Fruit fly (Drosophila melanogaster) S2 (cell line): ENCODE results near the gene phtm.

ENCODE experiments used
- CG8478 ChIP-seq: fragments of >200 bp; optimal IDR thresholded peaks from 2 replicates; lab custom pipeline; 2018
- CTCF ChIP-seq, 2 experiments: fragments of >200 bp; optimal IDR thresholded peaks; 2 replicates each; lab custom pipeline; 2018

phtm gene

dm6 chrX:18668293-18668692 lies 17.3 kb upstream of the phtm start:
- no peak for TF ChIP-seq CTCF (optimal IDR thresholded peaks at IDR 0.05; lab: Kevin White, UChicago)
- no peak for TF ChIP-seq CG8478 (lab: Kevin White, UChicago)

- no peak for TF ChIP-seq CTCF (optimal IDR thresholded peaks at IDR 0.05; lab: Kevin White, UChicago)
- TF ChIP-seq CG8478 (lab: Kevin White, UChicago) = no peak
Measured at dm6 chrX:18669811-18670477, 15.6 kb upstream of the phtm start.

- TF ChIP-seq CTCF (optimal IDR thresholded peaks at IDR 0.05; lab: Kevin White, UChicago) = no peak
- no peak for TF ChIP-seq CG8478 (lab: Kevin White, UChicago)
Measured at dm6 chrX:18671545-18672174, 13.9 kb upstream of the phtm start.

- no peak for TF ChIP-seq CTCF (optimal IDR thresholded peaks at IDR 0.05; lab: Kevin White, UChicago)
- no peak for TF ChIP-seq CG8478 (lab: Kevin White, UChicago)
Measured at dm6 chrX:18672900-18673529, 12.6 kb upstream of the phtm start.

dm6 chrX:18675272-18675671 lies 10.3 kb upstream of the phtm start:
- TF ChIP-seq CG8478 (lab: Kevin White, UChicago) (no peak), CTCF (optimal IDR thresholded peaks at IDR 0.05; lab: Kevin White, UChicago) (no peak)

dm6 chrX:18675702-18676101 lies 9.9 kb upstream of the phtm start:
- TF ChIP-seq CG8478 (lab: Kevin White, UChicago) (no peak), CTCF (optimal IDR thresholded peaks at IDR 0.05; lab: Kevin White, UChicago) (no peak)

- TF ChIP-seq CTCF (optimal IDR thresholded peaks at IDR 0.05; lab: Kevin White, UChicago) = no peak
- TF ChIP-seq CG8478 (lab: Kevin White, UChicago) = no peak
Measured at dm6 chrX:18676756-18677155, 8.8 kb upstream of the phtm start.

dm6 chrX:18678876-18679275 lies 6.7 kb upstream of the phtm start:
- no peak for TF ChIP-seq CG8478 (lab: Kevin White, UChicago)
- no peak for TF ChIP-seq CTCF (optimal IDR thresholded peaks at IDR 0.05; lab: Kevin White, UChicago)

dm6 chrX:18681410-18681809 lies 4.2 kb upstream of the phtm start:
- TF ChIP-seq CTCF (optimal IDR thresholded peaks at IDR 0.05; lab: Kevin White, UChicago) = no peak
- no peak for TF ChIP-seq CG8478 (lab: Kevin White, UChicago)

- TF ChIP-seq CG8478 (lab: Kevin White, UChicago) (no peak), CTCF (optimal IDR thresholded peaks at IDR 0.05; lab: Kevin White, UChicago) (no peak)
Measured at dm6 chrX:18682815-18683214, 2.8 kb upstream of the phtm start.

- no peak for TF ChIP-seq CG8478 (lab: Kevin White, UChicago)
- TF ChIP-seq CTCF (optimal IDR thresholded peaks at IDR 0.05; lab: Kevin White, UChicago) = no peak
Measured at dm6 chrX:18684504-18684903, 1.1 kb upstream of the phtm start.

- TF ChIP-seq CG8478 (lab: Kevin White, UChicago) (no peak), CTCF (optimal IDR thresholded peaks at IDR 0.05; lab: Kevin White, UChicago) (no peak)
Measured at dm6 chrX:18684928-18685327, 638 bp upstream of the phtm start.

- TF ChIP-seq CG8478 (lab: Kevin White, UChicago) (no peak), CTCF (optimal IDR thresholded peaks at IDR 0.05; lab: Kevin White, UChicago) (no peak)
Measured at dm6 chrX:18692948-18693502, 7.5 kb downstream of the phtm start, which contains the start of gene Cyp18a1. Gene Cyp18a1, minus strand, starts transcription at chrX:18693042.

dm6 chrX:18695603-18696002 lies 10.0 kb downstream of the phtm start:
- TF ChIP-seq CG8478 (lab: Kevin White, UChicago) (no peak), CTCF (optimal IDR thresholded peaks at IDR 0.05; lab: Kevin White, UChicago) (no peak)
